Worm (Caenorhabditis elegans): ENCODE data around the gene Y73F4A.2.

Y73F4A.2 gene

ce11 chrIV:9043224-9043623 is at the start of gene Y73F4A.2:
TSS of gene Y73F4A.2 (minus strand) at chrIV:9043347.
- TF ChIP-seq him-1 (tag; optimal IDR thresholded peaks at IDR 0.05) (no peak), dao-5 (tag; optimal IDR thresholded peaks at IDR 0.05) (no peak), W03F9.2 (tag; optimal IDR thresholded peaks at IDR 0.05) (no peak)

ce11 chrIV:9092011-9092410 is 48.9 kb upstream of the Y73F4A.2 start:
- TF ChIP-seq him-1 (tag; optimal IDR thresholded peaks at IDR 0.05) (peak; percentile 17), dao-5 (tag; optimal IDR thresholded peaks at IDR 0.05) (no peak)

DNA sequence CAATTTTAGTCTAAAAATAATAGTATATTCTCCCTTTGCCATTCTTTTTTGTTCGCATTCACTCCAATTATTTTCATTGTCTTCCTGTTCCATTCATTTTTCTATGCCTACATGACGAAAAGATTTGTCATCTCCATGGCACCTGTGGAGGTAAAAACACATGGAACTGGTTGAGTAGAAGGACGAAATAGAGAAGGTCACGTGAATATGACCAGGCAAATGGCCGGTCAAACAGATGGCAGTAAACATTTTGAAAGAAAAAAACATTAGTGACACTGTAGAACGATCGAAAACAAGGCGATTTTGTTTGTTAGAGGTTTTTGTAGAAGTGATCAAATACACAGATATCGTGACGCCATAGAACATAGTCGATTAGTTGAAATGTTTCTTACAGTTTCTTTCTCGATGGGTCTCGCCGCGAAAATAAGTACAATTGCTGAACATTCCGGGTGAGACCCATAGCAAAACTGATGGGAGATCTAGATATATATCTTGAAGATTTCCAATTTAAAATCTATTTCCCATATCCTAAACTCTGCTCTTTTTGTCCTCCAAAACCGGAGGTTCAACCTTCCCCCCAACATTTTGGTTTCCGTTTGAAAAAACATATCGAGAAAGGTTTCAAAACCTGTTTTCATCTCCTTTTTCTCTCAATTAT is 47.5 kb upstream of the Y73F4A.2 start:
- TF ChIP-seq him-1 (tag; optimal IDR thresholded peaks at IDR 0.05) (no peak), W03F9.2 (tag; optimal IDR thresholded peaks at IDR 0.05) (no peak), dao-5 (tag; optimal IDR thresholded peaks at IDR 0.05) (no peak)

- TF ChIP-seq him-1 (tag; optimal IDR thresholded peaks at IDR 0.05) (no peak), W03F9.2 (tag; optimal IDR thresholded peaks at IDR 0.05) (no peak), dao-5 (tag; optimal IDR thresholded peaks at IDR 0.05) (no peak)
These were observed 45.1 kb upstream of the Y73F4A.2 start, which contains the start of gene msa-1 for ce11 chrIV:9088294-9088693. TSS of gene msa-1 (plus strand) at chrIV:9088594.

DNA sequence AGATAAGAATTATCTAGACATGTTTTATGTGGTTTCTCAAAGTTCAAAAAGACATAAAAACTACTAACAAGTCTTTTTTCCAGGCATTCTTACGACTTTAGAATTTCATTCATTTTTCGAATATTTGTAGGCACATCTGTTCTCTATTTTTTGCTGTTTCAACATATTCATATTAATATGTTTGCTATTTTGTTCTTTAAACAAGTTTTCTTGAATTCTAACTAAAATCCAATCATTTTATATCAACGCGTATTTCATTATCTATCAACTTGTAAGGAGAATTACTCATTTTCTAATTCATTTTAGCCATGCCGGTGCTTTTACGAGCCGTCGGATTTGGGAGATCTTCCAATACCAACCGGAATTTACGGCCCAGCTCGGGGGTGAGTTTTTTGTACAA is 38.9 kb upstream of the Y73F4A.2 start, which contains the start of gene twk-8:
Gene twk-8 (plus strand): TSS at position 301 of the 400 bp plus-strand sequence.
- TF ChIP-seq him-1 (tag; optimal IDR thresholded peaks at IDR 0.05) = no peak
- no peak for TF ChIP-seq W03F9.2 (tag; optimal IDR thresholded peaks at IDR 0.05)
- TF ChIP-seq dao-5 (tag; optimal IDR thresholded peaks at IDR 0.05) = no peak

ce11 chrIV:9080201-9080600 is 37.1 kb upstream of the Y73F4A.2 start:
- no peak for TF ChIP-seq dao-5 (tag; optimal IDR thresholded peaks at IDR 0.05)
- no peak for TF ChIP-seq him-1 (tag; optimal IDR thresholded peaks at IDR 0.05)
- no peak for TF ChIP-seq W03F9.2 (tag; optimal IDR thresholded peaks at IDR 0.05)

DNA sequence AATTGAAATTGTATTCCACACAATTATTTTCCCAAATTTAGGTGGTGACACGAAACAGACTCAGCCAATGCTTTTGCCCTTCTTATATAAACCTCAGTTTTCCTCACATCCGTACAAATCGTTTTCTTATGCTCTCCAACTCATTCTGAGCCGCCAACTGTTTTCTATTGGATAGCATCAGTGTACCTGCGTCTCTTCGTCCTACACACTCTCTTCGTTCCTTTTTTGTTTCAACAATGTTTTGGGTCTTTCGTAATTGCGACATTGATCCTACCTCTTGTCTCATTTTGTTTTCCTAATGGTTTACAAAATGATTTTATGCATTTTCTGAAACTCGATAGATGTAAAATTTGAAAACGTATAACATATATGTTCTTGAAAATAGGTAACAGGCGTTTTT is 36.2 kb upstream of the Y73F4A.2 start:
- TF ChIP-seq W03F9.2 (tag; optimal IDR thresholded peaks at IDR 0.05) (no peak), him-1 (tag; optimal IDR thresholded peaks at IDR 0.05) (no peak), dao-5 (tag; optimal IDR thresholded peaks at IDR 0.05) (no peak)

DNA sequence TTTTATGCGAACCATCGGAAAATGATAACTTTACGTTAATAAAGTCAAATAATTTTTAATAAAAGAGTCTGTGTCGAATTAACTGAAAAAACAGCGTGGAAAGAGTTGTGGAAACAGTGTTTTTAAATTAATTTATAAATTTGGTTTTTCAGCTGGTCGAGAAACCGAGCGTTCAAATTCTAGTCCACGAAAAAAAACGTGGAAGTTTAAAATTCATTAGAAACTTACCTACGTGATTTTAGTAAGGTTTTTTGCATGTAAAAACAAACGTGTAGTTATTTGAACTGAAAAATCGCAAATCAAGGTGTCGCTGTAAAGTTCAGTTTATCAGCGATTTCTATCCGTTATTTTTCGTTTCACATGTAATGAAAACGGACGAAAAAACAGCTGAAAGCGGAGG is 35.3 kb upstream of the Y73F4A.2 start, which contains the start of gene mans-4:
Gene mans-4 (minus strand): TSS at position 101 of the 400 bp plus-strand sequence.
- no peak for TF ChIP-seq W03F9.2 (tag; optimal IDR thresholded peaks at IDR 0.05)
- no peak for TF ChIP-seq him-1 (tag; optimal IDR thresholded peaks at IDR 0.05)
- TF ChIP-seq dao-5 (tag; optimal IDR thresholded peaks at IDR 0.05) = no peak

ce11 chrIV:9074244-9074723 is 31.1 kb upstream of the Y73F4A.2 start, which contains the start of gene mppb-1:
TSS of gene mppb-1 (plus strand) at chrIV:9074673.
- TF ChIP-seq W03F9.2 (tag; optimal IDR thresholded peaks at IDR 0.05) (peak; percentile 72), dao-5 (tag; optimal IDR thresholded peaks at IDR 0.05) (no peak), him-1 (tag; optimal IDR thresholded peaks at IDR 0.05) (peak; percentile 66)

DNA sequence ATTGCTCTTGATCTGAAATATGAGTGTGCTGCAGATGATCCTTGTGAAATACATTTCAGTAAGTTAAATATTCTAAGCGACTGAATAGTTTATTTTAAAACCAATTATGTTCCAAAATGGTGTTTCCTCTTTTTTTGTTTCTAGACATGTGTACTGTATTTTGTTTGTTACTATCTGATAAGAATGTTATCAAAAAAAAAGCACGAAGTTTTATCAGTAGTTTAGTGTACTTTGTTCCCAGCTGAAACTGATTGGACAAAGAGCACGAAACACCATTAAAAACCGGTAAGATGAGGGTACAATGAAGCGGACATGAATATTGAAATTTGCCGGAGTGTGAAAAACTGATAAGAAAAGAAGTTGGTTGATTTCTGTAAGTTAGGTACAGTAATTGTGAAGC is 27.0 kb upstream of the Y73F4A.2 start:
- TF ChIP-seq dao-5 (tag; optimal IDR thresholded peaks at IDR 0.05) (no peak), W03F9.2 (tag; optimal IDR thresholded peaks at IDR 0.05) (no peak), him-1 (tag; optimal IDR thresholded peaks at IDR 0.05) (no peak)

DNA sequence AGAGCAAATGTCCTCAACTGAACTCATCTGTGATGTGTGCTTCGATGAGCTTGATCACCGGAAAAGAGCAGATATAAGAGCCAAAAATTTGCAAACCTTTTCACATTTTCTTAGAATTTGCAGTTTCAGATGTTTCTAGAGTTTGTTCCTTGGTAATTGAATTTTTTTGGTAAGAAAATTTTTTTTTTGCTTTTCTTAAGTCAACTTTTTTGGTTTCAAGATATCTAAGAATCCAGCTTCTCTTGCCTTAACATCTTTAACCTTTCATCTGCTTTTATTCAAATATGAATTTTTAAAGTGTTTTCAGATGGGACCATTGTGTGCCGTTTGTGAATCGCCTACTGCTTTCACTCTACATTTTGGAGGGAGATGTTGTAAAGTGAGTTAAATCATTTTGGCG is 26.6 kb upstream of the Y73F4A.2 start, which contains the start of gene nhr-11:
Gene nhr-11 (plus strand): TSS at position 301 of the 400 bp plus-strand sequence.
- TF ChIP-seq him-1 (tag; optimal IDR thresholded peaks at IDR 0.05) = no peak

DNA sequence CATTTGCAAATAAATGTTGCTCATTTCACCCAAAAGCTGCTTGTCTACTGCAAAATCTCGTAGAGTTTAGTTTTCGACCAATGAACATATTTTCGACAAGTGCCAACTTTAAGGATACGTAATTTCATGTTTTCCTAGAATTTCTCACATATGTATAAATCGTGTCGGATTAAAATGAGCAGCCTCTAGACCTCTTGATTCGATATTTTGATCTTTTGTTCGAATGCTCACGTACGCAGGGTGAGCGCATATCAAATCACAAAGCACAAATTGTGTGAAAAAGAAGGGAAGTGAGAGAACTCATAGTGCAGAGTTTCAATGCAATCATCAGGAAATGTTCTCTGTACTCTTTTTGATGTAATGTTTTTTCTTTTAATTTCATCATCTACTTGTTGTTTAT is 20.4 kb upstream of the Y73F4A.2 start:
- no peak for TF ChIP-seq dao-5 (tag; optimal IDR thresholded peaks at IDR 0.05)
- no peak for TF ChIP-seq W03F9.2 (tag; optimal IDR thresholded peaks at IDR 0.05)
- TF ChIP-seq him-1 (tag; optimal IDR thresholded peaks at IDR 0.05) = no peak

ce11 chrIV:9053403-9053802 is 10.3 kb upstream of the Y73F4A.2 start:
- TF ChIP-seq him-1 (tag; optimal IDR thresholded peaks at IDR 0.05) (no peak), W03F9.2 (tag; optimal IDR thresholded peaks at IDR 0.05) (no peak), dao-5 (tag; optimal IDR thresholded peaks at IDR 0.05) (no peak)

DNA sequence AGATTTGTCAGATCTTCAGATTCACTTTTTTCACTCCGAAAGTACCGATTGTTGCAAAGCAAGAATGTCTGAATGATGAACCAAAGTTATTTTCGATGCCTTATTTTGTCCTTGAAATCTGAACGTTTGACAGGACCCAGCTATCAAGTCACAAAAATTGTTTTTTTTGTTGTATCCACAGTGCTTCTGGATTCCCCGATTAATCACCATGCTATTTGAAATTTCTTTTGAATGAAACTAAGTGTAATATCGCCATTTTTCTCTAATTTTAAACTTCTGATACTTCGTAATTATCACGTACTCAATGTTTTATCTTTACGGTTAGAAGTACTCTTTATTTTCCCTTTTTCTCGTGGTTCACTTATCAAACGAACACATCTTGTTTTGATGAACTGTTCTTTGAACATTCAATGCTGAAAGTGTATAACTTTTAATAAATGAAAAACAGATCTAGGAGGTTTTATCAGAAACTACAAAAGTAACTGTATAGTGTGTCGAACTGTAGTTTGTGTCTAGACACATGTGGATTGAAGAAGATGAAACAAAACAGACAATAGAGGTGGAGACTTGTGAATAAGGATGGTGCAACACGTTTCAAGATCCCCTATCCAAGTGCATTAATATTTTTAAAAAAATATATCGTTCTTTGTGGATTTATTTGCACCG is 8.5 kb upstream of the Y73F4A.2 start:
- TF ChIP-seq him-1 (tag; optimal IDR thresholded peaks at IDR 0.05) (no peak), dao-5 (tag; optimal IDR thresholded peaks at IDR 0.05) (no peak), W03F9.2 (tag; optimal IDR thresholded peaks at IDR 0.05) (no peak)

All from whole organism, L4/young adult.